Worm (Caenorhabditis elegans) whole organism, L3 larva: ENCODE results near the gene cal-2.

ENCODE experiments used
- ZK546.5 ChIP-seq: sonication (generic microtip); optimal IDR thresholded peaks from 2 replicates; lab custom pipeline; 2017; ENCODE audit warnings: missing biosample characterization, missing genetic modification characterization
- ama-1 ChIP-seq: fragments of 150-350 bp; optimal IDR thresholded peaks from 2 replicates; lab custom pipeline; 2018
- ceh-16 ChIP-seq: sonication (generic microtip); optimal IDR thresholded peaks from 2 replicates; lab custom pipeline; 2017; ENCODE audit warnings: missing biosample characterization, missing genetic modification characterization
- ceh-82 ChIP-seq: fragments of 150-350 bp; optimal IDR thresholded peaks from 2 replicates; lab custom pipeline; 2014; ENCODE audit warnings: missing biosample characterization, missing genetic modification characterization
- daf-12 ChIP-seq: fragments of 150-350 bp; optimal IDR thresholded peaks from 2 replicates; lab custom pipeline; 2014; ENCODE audit warnings: missing biosample characterization, missing genetic modification reagents, missing genetic modification characterization
- egl-27 ChIP-seq: sonication (generic microtip); optimal IDR thresholded peaks from 4 replicates; lab custom pipeline; 2017; ENCODE audit warnings: missing biosample characterization, missing genetic modification reagents, missing genetic modification characterization
- egl-5 ChIP-seq: fragments of 150-350 bp; optimal IDR thresholded peaks from 2 replicates; lab custom pipeline; 2017; ENCODE audit warnings: missing biosample characterization, missing genetic modification reagents, missing genetic modification characterization, inconsistent platforms
- elt-1 ChIP-seq: fragments of 150-350 bp; optimal IDR thresholded peaks from 2 replicates; lab custom pipeline; 2014; ENCODE audit warnings: missing biosample characterization, missing genetic modification characterization
- elt-2 ChIP-seq: sonication (generic microtip); optimal IDR thresholded peaks from 2 replicates; lab custom pipeline; 2016; ENCODE audit warnings: missing genetic modification reagents, mild to moderate bottlenecking, missing genetic modification characterization, missing compliant biosample characterization
- elt-3 ChIP-seq, 3 experiments: fragments of 150-350 bp in 1 of 3; sonication (generic microtip) in 2 of 3; optimal IDR thresholded peaks; 2 replicates in 2 of 3; 4 replicates in 1 of 3; lab custom pipeline; 2014 to 2017; ENCODE audit warnings: missing biosample characterization in 3 of 3, missing genetic modification characterization in 3 of 3
- eor-1 ChIP-seq, 2 experiments: fragments of 150-350 bp; optimal IDR thresholded peaks; 2 replicates each; lab custom pipeline; 2014 to 2018; ENCODE audit warnings: missing biosample characterization in 2 of 2, missing genetic modification characterization in 2 of 2
- fkh-10 ChIP-seq: sonication (generic microtip); optimal IDR thresholded peaks from 2 replicates; lab custom pipeline; 2017; ENCODE audit warnings: missing biosample characterization, missing genetic modification reagents, missing genetic modification characterization
- fkh-2 ChIP-seq: fragments of 150-350 bp; optimal IDR thresholded peaks from 2 replicates; lab custom pipeline; 2014; ENCODE audit warnings: missing biosample characterization, missing genetic modification reagents, missing genetic modification characterization
- fos-1 ChIP-seq: fragments of 150-350 bp; optimal IDR thresholded peaks from 2 replicates; lab custom pipeline; 2014; ENCODE audit warnings: missing biosample characterization, missing genetic modification characterization
- hmg-11 ChIP-seq: sonication (generic microtip); optimal IDR thresholded peaks from 2 replicates; lab custom pipeline; 2016; ENCODE audit warnings: missing genetic modification characterization, missing compliant biosample characterization
- jun-1 ChIP-seq: fragments of 150-350 bp; optimal IDR thresholded peaks from 2 replicates; lab custom pipeline; 2014; ENCODE audit warnings: missing biosample characterization, missing genetic modification reagents, missing genetic modification characterization
- lin-15B ChIP-seq: fragments of 150-350 bp; optimal IDR thresholded peaks from 2 replicates; lab custom pipeline; 2014; ENCODE audit warnings: missing biosample characterization, missing genetic modification characterization
- lin-39 ChIP-seq: fragments of 150-350 bp; optimal IDR thresholded peaks from 2 replicates; lab custom pipeline; 2018; ENCODE audit warnings: missing biosample characterization, missing genetic modification reagents, missing genetic modification characterization
- mdl-1 ChIP-seq: fragments of 150-350 bp; optimal IDR thresholded peaks from 2 replicates; lab custom pipeline; 2014; ENCODE audit warnings: missing biosample characterization, missing genetic modification characterization
- mml-1 ChIP-seq: fragments of 150-350 bp; sonication (generic microtip); optimal IDR thresholded peaks from 3 replicates; lab custom pipeline; 2014; ENCODE audit warnings: missing biosample characterization, missing genetic modification characterization
- nfya-1 ChIP-seq: sonication (generic microtip); optimal IDR thresholded peaks from 2 replicates; lab custom pipeline; 2017; ENCODE audit warnings: missing genetic modification characterization, mild to moderate bottlenecking, missing compliant biosample characterization, antibody characterized with exemption, moderate library complexity; ENCODE audit not compliant: insufficient read depth
- nhr-12 ChIP-seq: fragments of 150-350 bp; optimal IDR thresholded peaks from 2 replicates; lab custom pipeline; 2014; ENCODE audit warnings: missing biosample characterization, missing genetic modification characterization
- nhr-237 ChIP-seq: fragments of 150-350 bp; optimal IDR thresholded peaks from 2 replicates; lab custom pipeline; 2014; ENCODE audit warnings: missing biosample characterization, missing genetic modification characterization
- nhr-25 ChIP-seq: sonication (generic microtip); optimal IDR thresholded peaks from 2 replicates; lab custom pipeline; 2017; ENCODE audit warnings: missing biosample characterization, missing genetic modification characterization
- nhr-28 ChIP-seq: fragments of 150-350 bp; optimal IDR thresholded peaks from 2 replicates; lab custom pipeline; 2014; ENCODE audit warnings: missing biosample characterization, missing genetic modification characterization
- nhr-67 ChIP-seq: fragments of 150-350 bp; optimal IDR thresholded peaks from 2 replicates; lab custom pipeline; 2014; ENCODE audit warnings: missing biosample characterization, missing genetic modification characterization
- pha-4 ChIP-seq: fragments of 150-350 bp; optimal IDR thresholded peaks from 2 replicates; lab custom pipeline; 2014; ENCODE audit warnings: missing biosample characterization, missing genetic modification reagents, missing genetic modification characterization
- pqm-1 ChIP-seq: fragments of 150-350 bp; optimal IDR thresholded peaks from 2 replicates; lab custom pipeline; 2017; ENCODE audit warnings: missing biosample characterization, missing genetic modification characterization, inconsistent platforms
- sea-2 ChIP-seq: fragments of 150-350 bp; sonication (generic microtip); optimal IDR thresholded peaks from 4 replicates; lab custom pipeline; 2014; ENCODE audit warnings: missing biosample characterization, missing genetic modification reagents, missing genetic modification characterization
- skn-1 ChIP-seq: fragments of 150-350 bp; optimal IDR thresholded peaks from 2 replicates; lab custom pipeline; 2014; ENCODE audit warnings: missing biosample characterization, missing genetic modification characterization
- tbx-2 ChIP-seq: sonication (generic microtip); optimal IDR thresholded peaks from 2 replicates; lab custom pipeline; 2016; ENCODE audit warnings: mild to moderate bottlenecking, missing genetic modification characterization, missing compliant biosample characterization
- unc-39 ChIP-seq: sonication (generic microtip); optimal IDR thresholded peaks from 4 replicates; lab custom pipeline; 2017; ENCODE audit warnings: missing biosample characterization, missing genetic modification characterization
- zag-1 ChIP-seq: fragments of 150-350 bp; optimal IDR thresholded peaks from 2 replicates; lab custom pipeline; 2014; ENCODE audit warnings: missing biosample characterization, missing genetic modification characterization
- ztf-11 ChIP-seq: fragments of 150-350 bp; optimal IDR thresholded peaks from 2 replicates; lab custom pipeline; 2014; ENCODE audit warnings: missing biosample characterization, missing genetic modification characterization
- ztf-4 ChIP-seq: fragments of 150-350 bp; optimal IDR thresholded peaks from 2 replicates; lab custom pipeline; 2014; ENCODE audit warnings: missing biosample characterization, missing genetic modification characterization

cal-2 gene

DNA sequence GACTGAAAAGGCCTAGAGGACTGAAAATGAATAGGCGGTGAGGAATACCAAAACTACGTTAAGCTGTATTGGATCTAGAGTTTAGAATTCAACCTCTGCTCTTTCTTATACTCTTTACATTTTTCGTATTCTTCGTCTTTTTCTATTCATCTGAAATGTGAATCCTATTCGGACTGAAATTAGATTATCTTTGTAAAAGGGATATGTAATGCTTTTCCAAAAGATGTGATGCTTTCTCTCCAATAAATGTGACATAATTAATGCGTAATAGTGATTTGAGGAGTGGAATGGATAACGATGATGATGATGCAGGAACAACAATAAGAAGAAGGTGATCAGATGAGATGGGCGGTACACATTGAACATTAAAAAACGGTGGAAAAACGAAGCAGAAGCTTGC lies 11.9 kb upstream of the cal-2 start:
- TF ChIP-seq zag-1 (no peak), fkh-2 (tag; lab: Kevin White, UChicago) (no peak), unc-39 (no peak), pha-4 (no peak), nhr-67 (no peak), daf-12 (tag; lab: Kevin White, UChicago) (no peak)
- TF ChIP-seq, all 47 proteins: peak for 0

DNA sequence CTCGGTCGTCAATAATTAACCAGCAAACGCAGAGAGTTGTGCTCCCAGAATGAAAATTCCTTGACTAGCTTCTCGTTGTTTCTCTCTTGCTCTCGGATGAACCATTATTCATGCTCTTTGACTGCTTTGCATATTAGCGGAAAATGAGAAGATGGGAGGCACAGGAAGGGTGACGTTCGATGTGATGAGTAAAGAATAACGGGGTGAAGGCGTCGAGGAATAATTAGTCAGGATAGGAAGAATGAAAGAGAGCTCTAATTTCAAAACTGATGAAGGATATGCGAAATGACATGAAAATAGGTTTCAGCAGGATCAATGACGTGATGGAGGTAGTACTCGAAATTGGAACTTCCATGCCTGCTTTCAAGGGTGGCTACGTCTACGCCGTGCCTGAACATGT lies 9.2 kb upstream of the cal-2 start:
- TF ChIP-seq jun-1 (tag; lab: Kevin White, UChicago) (no peak), sea-2 (GFP tag; lab: Kevin White, UChicago) (no peak), unc-39 (no peak), nhr-12 (tag; lab: Kevin White, UChicago) (no peak), nhr-28 (tag; lab: Kevin White, UChicago) (no peak), nhr-237 (no peak), mdl-1 (tag; lab: Kevin White, UChicago) (no peak), pha-4 (no peak), fkh-2 (tag; lab: Kevin White, UChicago) (no peak), lin-15B (tag; lab: Kevin White, UChicago) (no peak), skn-1 (no peak), egl-27 (no peak), ceh-82 (tag; lab: Kevin White, UChicago) (no peak), ztf-11 (tag; lab: Kevin White, UChicago) (no peak), elt-3 (tag; optimal IDR thresholded peaks at IDR 0.05; lab: Kevin White, UChicago) (no peak), elt-1 (tag; lab: Kevin White, UChicago) (no peak)

DNA sequence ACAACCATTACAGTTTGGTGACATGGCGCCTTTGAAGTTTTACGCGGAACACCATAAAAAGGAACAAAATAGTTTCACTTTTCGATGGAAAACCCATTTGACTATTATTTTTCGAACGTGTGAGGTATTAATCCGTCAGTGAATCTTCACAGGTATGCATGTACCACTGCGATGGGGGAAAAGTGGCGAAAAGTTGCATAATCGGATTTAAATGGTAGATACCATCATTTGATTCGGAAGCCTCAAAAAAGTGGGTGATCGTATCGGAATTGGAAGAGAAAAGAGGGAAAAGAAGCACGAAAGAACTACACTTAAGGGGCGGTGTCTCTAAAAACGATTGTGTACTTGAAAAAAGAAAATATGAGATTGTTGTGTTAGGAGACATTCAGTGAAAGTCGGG lies 6.8 kb upstream of the cal-2 start:
- TF ChIP-seq elt-1 (tag; lab: Kevin White, UChicago): peak; percentile 64
- TF ChIP-seq nhr-25: peak; percentile 8
- TF ChIP-seq hmg-11 (tag; lab: Kevin White, UChicago): no peak

DNA sequence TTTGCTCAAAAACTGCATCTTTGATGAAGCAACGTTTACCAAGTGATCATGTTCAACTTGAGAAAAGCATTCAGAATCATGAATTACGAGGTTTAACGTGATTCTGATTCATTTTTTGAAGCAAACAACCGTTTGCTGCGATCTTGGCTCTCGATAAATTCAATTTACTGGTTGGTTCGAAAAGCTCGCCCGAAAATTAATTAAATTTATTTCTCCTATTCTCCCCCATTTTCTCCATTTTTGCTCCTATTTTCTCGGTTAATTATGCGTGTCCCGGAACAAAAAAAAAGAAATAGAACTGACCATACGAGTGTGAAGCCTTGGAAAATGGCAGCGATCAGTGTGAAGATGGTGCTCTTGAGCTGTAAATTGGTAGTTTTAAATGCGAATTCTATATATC lies 3.6 kb upstream of the cal-2 start:
- TF ChIP-seq ZK546.5 (tag; lab: Kevin White, UChicago) (no peak), nhr-28 (tag; lab: Kevin White, UChicago) (no peak), fkh-2 (tag; lab: Kevin White, UChicago) (no peak), mml-1 (tag; lab: Kevin White, UChicago) (no peak), pha-4 (no peak), lin-39 (no peak), skn-1 (no peak), elt-2 (tag; lab: Kevin White, UChicago) (no peak), eor-1 (tag; optimal IDR thresholded peaks at IDR 0.05; lab: Kevin White, UChicago) (no peak), pqm-1 (tag; lab: Kevin White, UChicago) (no peak), ceh-16 (tag; lab: Kevin White, UChicago) (no peak), fos-1 (tag; lab: Kevin White, UChicago) (no peak), ama-1 (lab: Kevin White, UChicago) (no peak), fkh-10 (no peak), nhr-67 (no peak), hmg-11 (tag; lab: Kevin White, UChicago) (no peak), tbx-2 (tag; lab: Kevin White, UChicago) (no peak), nhr-25 (no peak), egl-27 (no peak)

DNA sequence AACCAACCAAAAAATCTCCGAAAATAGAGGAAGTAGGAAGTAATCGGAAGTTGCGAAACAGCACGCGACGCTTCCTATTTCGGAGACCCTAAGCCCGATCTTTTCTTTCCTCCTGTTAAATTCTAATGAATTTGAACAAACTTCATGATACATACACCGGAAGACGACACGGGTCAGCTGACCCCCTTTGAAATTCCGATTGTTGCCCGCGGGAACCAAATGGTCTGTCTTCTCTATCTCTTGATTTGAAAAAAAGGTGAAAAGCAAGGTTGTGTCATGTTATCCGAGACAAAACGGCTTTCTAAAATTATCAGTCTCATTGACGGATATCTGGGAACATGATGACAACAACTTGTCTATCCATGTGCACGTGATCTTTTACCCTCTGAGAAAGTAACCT lies 1.4 kb upstream of the cal-2 start:
- TF ChIP-seq fos-1 (tag; lab: Kevin White, UChicago) (no peak), lin-39 (peak; percentile 61)

DNA sequence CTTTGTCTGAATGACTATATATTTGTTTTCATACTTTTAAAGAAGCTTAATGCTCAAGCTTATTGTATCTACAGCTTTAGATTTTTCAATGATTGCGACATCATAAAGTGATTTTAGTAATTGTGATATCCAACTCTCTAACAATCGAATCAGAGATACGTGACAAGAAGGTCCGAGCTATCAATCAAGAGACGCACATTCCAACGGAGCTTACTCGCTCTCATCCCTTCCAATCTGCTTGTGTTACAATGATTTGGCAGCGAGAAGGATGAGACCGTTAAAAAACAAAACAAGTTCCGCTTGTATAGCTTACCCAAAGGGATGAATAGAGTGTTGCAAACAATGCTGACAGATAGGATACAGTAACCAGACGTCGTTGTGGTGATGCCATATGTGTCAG lies 936 bp downstream of the cal-2 start:
- TF ChIP-seq lin-39 (peak; percentile 74), jun-1 (tag; lab: Kevin White, UChicago) (no peak)

DNA sequence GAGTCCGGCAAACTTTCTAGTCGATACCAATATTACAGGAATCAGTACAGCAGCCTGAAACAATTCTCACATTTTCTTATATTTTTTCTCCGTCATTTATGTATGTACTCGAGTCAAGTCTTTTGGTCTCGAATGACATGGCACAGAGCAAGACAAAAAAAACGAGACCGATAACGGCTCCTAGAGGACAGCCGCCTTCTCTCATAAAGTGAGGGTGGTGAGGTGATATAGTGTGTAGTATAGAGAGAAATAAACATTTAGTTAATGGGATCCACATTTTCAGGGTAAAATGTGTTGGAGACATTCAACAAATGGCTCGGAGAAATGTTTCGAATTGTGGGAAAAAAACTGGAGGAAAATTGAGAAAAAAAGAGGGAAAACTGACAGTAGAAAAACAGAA lies 1.7 kb downstream of the cal-2 start:
- no peak for TF ChIP-seq zag-1
- TF ChIP-seq sea-2 (GFP tag; lab: Kevin White, UChicago): no peak
- no peak for TF ChIP-seq lin-15B (tag; lab: Kevin White, UChicago)
- no peak for TF ChIP-seq elt-1 (tag; lab: Kevin White, UChicago)
- peak; percentile 22 for TF ChIP-seq nfya-1
- no peak for TF ChIP-seq fkh-2 (tag; lab: Kevin White, UChicago)
- TF ChIP-seq ztf-4 (tag; lab: Kevin White, UChicago): no peak
- no peak for TF ChIP-seq eor-1 (tag; optimal IDR thresholded peaks at IDR 0.05; lab: Kevin White, UChicago)
- peak; percentile 96 for TF ChIP-seq egl-5 (tag; lab: Kevin White, UChicago)
- TF ChIP-seq hmg-11 (tag; lab: Kevin White, UChicago): no peak
- peak; percentile 42 for TF ChIP-seq lin-39
- TF ChIP-seq, all 47 proteins: peak for 3
